Worm (Caenorhabditis elegans) whole organism, L1 larva: ENCODE results near the gene F56D2.5.
A peak's percentile ranks its signal among the peaks of the same experiment; 100 is the strongest.

Source experiments
- Y116A8C.19 ChIP-seq: sonication (generic microtip); optimal IDR thresholded peaks from 2 replicates; lab custom pipeline; 2016; ENCODE audit warnings: missing compliant biosample characterization, missing genetic modification characterization, borderline replicate concordance
- aly-2 ChIP-seq: fragments of 150-350 bp; optimal IDR thresholded peaks from 2 replicates; lab custom pipeline; 2014; ENCODE audit warnings: missing biosample characterization, missing genetic modification characterization
- ama-1 ChIP-seq: fragments of 150-350 bp; optimal IDR thresholded peaks from 2 replicates; lab custom pipeline; 2014
- blmp-1 ChIP-seq: fragments of 150-350 bp; optimal IDR thresholded peaks from 2 replicates; lab custom pipeline; 2014; ENCODE audit warnings: missing biosample characterization, missing genetic modification characterization
- ceh-8 ChIP-seq: fragments of 200-800 bp; sonication (Bioruptor generic); optimal IDR thresholded peaks from 2 replicates; lab custom pipeline; 2018; ENCODE audit warnings: mild to moderate bottlenecking, missing genetic modification characterization, moderate library complexity, missing compliant biosample characterization
- ceh-90 ChIP-seq: sonication (generic microtip); optimal IDR thresholded peaks from 2 replicates; lab custom pipeline; 2016; ENCODE audit warnings: missing genetic modification characterization, missing compliant biosample characterization
- ces-1 ChIP-seq: fragments of 150-350 bp; optimal IDR thresholded peaks from 2 replicates; lab custom pipeline; 2014; ENCODE audit warnings: missing biosample characterization, missing genetic modification reagents, missing genetic modification characterization
- efl-3 ChIP-seq: fragments of 200-800 bp; sonication (Bioruptor generic); optimal IDR thresholded peaks from 2 replicates; lab custom pipeline; 2018; ENCODE audit warnings: mild to moderate bottlenecking, missing genetic modification characterization, missing compliant biosample characterization
- egl-13 ChIP-seq: sonication (generic microtip); optimal IDR thresholded peaks from 2 replicates; lab custom pipeline; 2016; ENCODE audit warnings: missing genotype, missing genetic modification reagents, missing genetic modification characterization, missing compliant biosample characterization
- elt-2 ChIP-seq: sonication (generic microtip); optimal IDR thresholded peaks from 2 replicates; lab custom pipeline; 2016; ENCODE audit warnings: missing genetic modification characterization, mild to moderate bottlenecking, inconsistent platforms, missing compliant biosample characterization, missing genetic modification reagents
- elt-3 ChIP-seq, 6 experiments: fragments of 150-350 bp in 1 of 6; sonication (generic microtip); optimal IDR thresholded peaks; 2 replicates each; lab custom pipeline; 2017 to 2018; ENCODE audit warnings: missing biosample characterization in 6 of 6, missing genetic modification characterization in 6 of 6, inconsistent platforms in 1 of 6
- ets-5 ChIP-seq: fragments of 200-800 bp; sonication (Bioruptor generic); IDR thresholded peaks from 2 replicates; pipeline ENCODE4 v1.3.6; 2022; ENCODE audit warnings: missing genetic modification characterization, missing compliant biosample characterization
- fkh-10 ChIP-seq: sonication (generic microtip); optimal IDR thresholded peaks from 2 replicates; lab custom pipeline; 2017; ENCODE audit warnings: missing biosample characterization, missing genetic modification reagents, missing genetic modification characterization
- fos-1 ChIP-seq: fragments of 150-350 bp; optimal IDR thresholded peaks from 2 replicates; lab custom pipeline; 2014; ENCODE audit warnings: missing biosample characterization, missing genetic modification characterization
- grh-1 ChIP-seq: fragments of 200-800 bp; sonication (Bioruptor generic); IDR thresholded peaks from 2 replicates; pipeline ENCODE4 v1.3.6; 2022; ENCODE audit warnings: missing genetic modification reagents, missing genetic modification characterization, missing compliant biosample characterization
- hlh-17 ChIP-seq: fragments of 200-800 bp; sonication (Bioruptor generic); optimal IDR thresholded peaks from 2 replicates; lab custom pipeline; 2018; ENCODE audit warnings: missing genetic modification characterization, mild to moderate bottlenecking, missing compliant biosample characterization, moderate library complexity, borderline replicate concordance
- hlh-4 ChIP-seq: sonication (generic microtip); optimal IDR thresholded peaks from 2 replicates; lab custom pipeline; 2016; ENCODE audit warnings: mild to moderate bottlenecking, missing genetic modification characterization, missing compliant biosample characterization
- hpl-2 ChIP-seq: fragments of 150-350 bp; optimal IDR thresholded peaks from 2 replicates; lab custom pipeline; 2014; ENCODE audit warnings: missing biosample characterization, missing genetic modification reagents, missing genetic modification characterization
- jun-1 ChIP-seq: fragments of 150-350 bp; optimal IDR thresholded peaks from 2 replicates; lab custom pipeline; 2014; ENCODE audit warnings: missing biosample characterization, missing genetic modification reagents, missing genetic modification characterization
- lin-13 ChIP-seq: fragments of 150-350 bp; optimal IDR thresholded peaks from 2 replicates; lab custom pipeline; 2014; ENCODE audit warnings: missing biosample characterization, missing genetic modification reagents, missing genetic modification characterization
- lin-14 ChIP-seq: fragments of 200-800 bp; sonication (Bioruptor generic); optimal IDR thresholded peaks from 2 replicates; lab custom pipeline; 2018; ENCODE audit warnings: mild to moderate bottlenecking, missing genetic modification characterization, moderate library complexity, missing compliant biosample characterization
- lin-15B ChIP-seq: fragments of 150-350 bp; sonication (generic microtip); optimal IDR thresholded peaks from 3 replicates; lab custom pipeline; 2014; ENCODE audit warnings: missing biosample characterization, missing genetic modification characterization
- lin-35 ChIP-seq, 2 experiments: fragments of 150-350 bp; optimal IDR thresholded peaks; 2 replicates each; lab custom pipeline; 2014; ENCODE audit warnings: missing biosample characterization in 2 of 2, missing genetic modification characterization in 2 of 2, missing genetic modification reagents in 2 of 2
- lir-3 ChIP-seq: sonication (generic microtip); optimal IDR thresholded peaks from 2 replicates; lab custom pipeline; 2016; ENCODE audit warnings: mild to moderate bottlenecking, missing genetic modification characterization, moderate library complexity, missing compliant biosample characterization; ENCODE audit not compliant: poor library complexity
- mef-2 ChIP-seq: fragments of 150-350 bp; optimal IDR thresholded peaks from 2 replicates; lab custom pipeline; 2014; ENCODE audit warnings: missing biosample characterization, missing genetic modification characterization
- mep-1 ChIP-seq: fragments of 150-350 bp; optimal IDR thresholded peaks from 2 replicates; lab custom pipeline; 2014; ENCODE audit warnings: missing biosample characterization, missing genetic modification characterization
- nhr-11 ChIP-seq: fragments of 150-350 bp; optimal IDR thresholded peaks from 2 replicates; lab custom pipeline; 2014; ENCODE audit warnings: missing biosample characterization, missing genetic modification characterization
- nhr-20 ChIP-seq: sonication (generic microtip); optimal IDR thresholded peaks from 2 replicates; lab custom pipeline; 2016; ENCODE audit warnings: mild to moderate bottlenecking, missing genetic modification characterization, missing compliant biosample characterization
- nhr-237 ChIP-seq: fragments of 150-350 bp; optimal IDR thresholded peaks from 2 replicates; lab custom pipeline; 2014; ENCODE audit warnings: missing biosample characterization, missing genetic modification characterization
- nhr-28 ChIP-seq: fragments of 150-350 bp; optimal IDR thresholded peaks from 2 replicates; lab custom pipeline; 2014; ENCODE audit warnings: missing biosample characterization, missing genetic modification characterization
- nhr-71 ChIP-seq: sonication (generic microtip); optimal IDR thresholded peaks from 2 replicates; lab custom pipeline; 2016; ENCODE audit warnings: mild to moderate bottlenecking, missing genetic modification characterization, moderate library complexity, missing compliant biosample characterization
- nhr-76 ChIP-seq: sonication (generic microtip); optimal IDR thresholded peaks from 2 replicates; lab custom pipeline; 2017; ENCODE audit warnings: missing biosample characterization, missing genetic modification characterization
- nhr-77 ChIP-seq: fragments of 150-350 bp; optimal IDR thresholded peaks from 2 replicates; lab custom pipeline; 2014; ENCODE audit warnings: missing biosample characterization, missing genetic modification characterization
- nhr-84 ChIP-seq: sonication (generic microtip); optimal IDR thresholded peaks from 2 replicates; lab custom pipeline; 2017; ENCODE audit warnings: missing biosample characterization, missing genetic modification characterization
- nhr-85 ChIP-seq: sonication (generic microtip); peaks from one replicate; lab custom pipeline; 2016; ENCODE audit warnings: missing genetic modification characterization, inconsistent platforms, missing compliant biosample characterization
- nhr-90 ChIP-seq: sonication (generic microtip); optimal IDR thresholded peaks from 2 replicates; lab custom pipeline; 2016; ENCODE audit warnings: mild to moderate bottlenecking, missing genetic modification characterization, missing compliant biosample characterization; ENCODE audit not compliant: poor library complexity
- pag-3 ChIP-seq: sonication (generic microtip); optimal IDR thresholded peaks from 2 replicates; lab custom pipeline; 2017; ENCODE audit warnings: missing genetic modification characterization, mild to moderate bottlenecking, missing compliant biosample characterization, antibody characterized with exemption, borderline replicate concordance; ENCODE audit not compliant: insufficient read depth
- pax-3 ChIP-seq: fragments of 200-800 bp; sonication (Bioruptor generic); optimal IDR thresholded peaks from 2 replicates; lab custom pipeline; 2018; ENCODE audit warnings: mild to moderate bottlenecking, missing genetic modification characterization, moderate library complexity, missing compliant biosample characterization
- pqm-1 ChIP-seq: sonication (generic microtip); optimal IDR thresholded peaks from 3 replicates; lab custom pipeline; 2017; ENCODE audit warnings: missing biosample characterization, missing genetic modification characterization
- rnt-1 ChIP-seq: sonication (generic microtip); optimal IDR thresholded peaks from 2 replicates; lab custom pipeline; 2016; ENCODE audit warnings: mild to moderate bottlenecking, missing genetic modification characterization, moderate library complexity, missing compliant biosample characterization
- snu-23 ChIP-seq: sonication (generic microtip); optimal IDR thresholded peaks from 2 replicates; lab custom pipeline; 2016; ENCODE audit warnings: missing genetic modification characterization, missing compliant biosample characterization
- sox-4 ChIP-seq: sonication (generic microtip); optimal IDR thresholded peaks from 2 replicates; lab custom pipeline; 2016; ENCODE audit warnings: missing genetic modification characterization, missing compliant biosample characterization
- sptf-1 ChIP-seq: fragments of 150-350 bp; optimal IDR thresholded peaks from 2 replicates; lab custom pipeline; 2014; ENCODE audit warnings: missing biosample characterization, missing genetic modification characterization
- sup-37 ChIP-seq: fragments of 200-800 bp; sonication (Bioruptor generic); optimal IDR thresholded peaks from 2 replicates; lab custom pipeline; 2018; ENCODE audit warnings: mild to moderate bottlenecking, missing genetic modification characterization, missing compliant biosample characterization
- swsn-7 ChIP-seq: sonication (generic microtip); optimal IDR thresholded peaks from 2 replicates; lab custom pipeline; 2016; ENCODE audit warnings: missing genetic modification characterization, missing compliant biosample characterization
- tlp-1 ChIP-seq: fragments of 150-350 bp; optimal IDR thresholded peaks from 2 replicates; lab custom pipeline; 2014; ENCODE audit warnings: missing biosample characterization, missing genetic modification characterization
- unc-30 ChIP-seq: sonication (generic microtip); optimal IDR thresholded peaks from 2 replicates; lab custom pipeline; 2017; ENCODE audit warnings: missing biosample characterization, missing genetic modification characterization
- unc-86 ChIP-seq: sonication (generic microtip); optimal IDR thresholded peaks from 2 replicates; lab custom pipeline; 2016; ENCODE audit warnings: missing genetic modification characterization, missing compliant biosample characterization
- vab-15 ChIP-seq: sonication (generic microtip); optimal IDR thresholded peaks from 2 replicates; lab custom pipeline; 2017; ENCODE audit warnings: missing genotype, mild to moderate bottlenecking, missing genetic modification characterization, missing compliant biosample characterization
- ztf-11 ChIP-seq, 2 experiments: sonication (generic microtip); optimal IDR thresholded peaks; 2 replicates each; lab custom pipeline; 2016 to 2017; ENCODE audit warnings: missing genetic modification characterization in 2 of 2, missing biosample characterization in 1 of 2, missing compliant biosample characterization in 1 of 2

F56D2.5 gene

DNA sequence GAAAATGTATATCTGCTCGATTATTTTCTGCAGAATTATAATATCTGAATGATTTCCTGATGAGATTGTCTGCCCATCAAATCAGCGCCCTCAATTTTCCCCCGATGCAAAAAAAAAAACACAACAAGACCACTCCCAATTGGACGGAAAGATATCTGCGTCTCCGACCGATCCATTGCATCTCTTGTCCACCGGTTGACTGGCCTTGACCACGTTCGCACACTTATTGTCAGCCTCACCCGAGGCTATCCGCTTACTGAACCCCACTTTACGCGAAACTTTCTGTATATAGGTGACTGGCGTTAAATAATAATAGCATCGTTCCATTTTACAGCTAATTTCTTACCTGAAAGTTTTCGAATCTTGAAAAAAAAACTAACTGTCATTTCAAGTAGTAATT is 13.1 kb upstream of the F56D2.5 start:
- TF ChIP-seq ama-1 (lab: Kevin White, UChicago) (no peak), nhr-85 (tag; lab: Kevin White, UChicago) (peak; percentile 71), jun-1 (tag; lab: Kevin White, UChicago) (no peak), elt-2 (tag; lab: Kevin White, UChicago) (no peak), sox-4 (tag; lab: Kevin White, UChicago) (no peak), pax-3 (tag; lab: Kevin White, UChicago) (no peak), Y116A8C.19 (tag; lab: Kevin White, UChicago) (no peak), nhr-84 (tag; lab: Kevin White, UChicago) (no peak), mef-2 (tag; lab: Kevin White, UChicago) (no peak), nhr-20 (peak; percentile 36), swsn-7 (tag; lab: Kevin White, UChicago) (no peak), lin-14 (GFP tag; lab: Kevin White, UChicago) (peak; percentile 59), egl-13 (tag; lab: Kevin White, UChicago) (no peak), aly-2 (no peak), ets-5 (GFP tag; lab: Robert Waterston, UW) (no peak), lin-15B (no peak), rnt-1 (tag; lab: Kevin White, UChicago) (peak; percentile 12), sup-37 (no peak), nhr-71 (peak; percentile 6), ztf-11 (tag; optimal IDR thresholded peaks at IDR 0.05; lab: Kevin White, UChicago) (no peak), hlh-4 (tag; lab: Kevin White, UChicago) (no peak), ces-1 (GFP tag; lab: Kevin White, UChicago) (no peak), tlp-1 (tag; lab: Kevin White, UChicago) (no peak), grh-1 (no peak), nhr-11 (tag; lab: Kevin White, UChicago) (no peak), sptf-1 (tag; lab: Kevin White, UChicago) (no peak), ceh-8 (no peak), nhr-28 (tag; lab: Kevin White, UChicago) (no peak), lin-13 (GFP tag; lab: Kevin White, UChicago) (no peak), blmp-1 (tag; lab: Kevin White, UChicago) (peak; percentile 52), efl-3 (GFP tag; lab: Kevin White, UChicago) (no peak), ceh-90 (tag; lab: Kevin White, UChicago) (no peak), lin-35 (GFP tag; optimal IDR thresholded peaks at IDR 0.05; lab: Kevin White, UChicago) (peak in 1 of 2 experiments; percentile 25), unc-86 (tag; lab: Kevin White, UChicago) (no peak), hpl-2 (GFP tag; lab: Kevin White, UChicago) (no peak), nhr-77 (no peak), lir-3 (tag; lab: Kevin White, UChicago) (no peak), fos-1 (tag; lab: Kevin White, UChicago) (no peak), nhr-90 (tag; lab: Kevin White, UChicago) (peak; percentile 23), mep-1 (tag; lab: Kevin White, UChicago) (peak; percentile 53), unc-30 (no peak), vab-15 (tag; lab: Kevin White, UChicago) (no peak), pag-3 (no peak), nhr-237 (no peak), snu-23 (peak; percentile 50), elt-3 (tag; optimal IDR thresholded peaks at IDR 0.05; lab: Kevin White, UChicago) (peak in 2 of 6 experiments; percentile 3 to 44), nhr-76 (no peak), pqm-1 (tag; lab: Kevin White, UChicago) (no peak), hlh-17 (GFP tag; lab: Kevin White, UChicago) (no peak), fkh-10 (GFP tag; lab: Kevin White, UChicago) (no peak)
